Fruit fly (Drosophila melanogaster): ENCODE results near the gene CG42680.

Gene CG42680

DNA sequence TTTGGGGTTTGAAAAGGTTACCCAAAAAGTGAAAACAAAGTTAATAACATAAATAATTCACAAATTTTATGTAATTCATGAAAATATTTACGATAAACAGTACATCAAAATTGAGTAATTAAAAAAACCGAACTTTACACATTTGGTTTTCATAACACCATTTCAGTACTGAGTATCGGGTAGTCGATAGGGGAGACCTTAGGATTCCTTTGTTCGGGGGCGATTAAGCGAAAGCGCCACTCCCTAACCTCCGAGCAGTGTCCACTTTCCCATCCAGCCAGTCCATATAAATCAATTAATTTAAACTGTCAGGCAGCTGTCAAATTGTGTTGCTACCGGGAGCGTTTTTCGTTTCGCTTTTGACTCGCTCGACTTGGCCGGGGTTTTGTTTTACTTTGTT, 25.7 kb downstream of the CG42680 start (continued):
- TF ChIP-seq CG34224 (GFP tag; IDR thresholded peaks at IDR 0.05; ENCODE audit: partially characterized antibody), result no peak
- TF ChIP-seq CG6254 (GFP tag; optimal IDR thresholded peaks at IDR 0.05), result peak; percentile 64
- TF ChIP-seq CG31365 (tag; optimal IDR thresholded peaks at IDR 0.05), result no peak
- TF ChIP-seq lbe (GFP tag; optimal IDR thresholded peaks at IDR 0.05), result no peak
- TF ChIP-seq fd3F (GFP tag; optimal IDR thresholded peaks at IDR 0.05), result no peak
- no peak for TF ChIP-seq CG43689 (GFP tag; IDR thresholded peaks at IDR 0.05)
- TF ChIP-seq Spps (tag; optimal IDR thresholded peaks at IDR 0.05), result peak; percentile 48
- peak; percentile 14 for TF ChIP-seq CG16815 (GFP tag; optimal IDR thresholded peaks at IDR 0.05)
- no peak for TF ChIP-seq CG9876 (GFP tag; optimal IDR thresholded peaks at IDR 0.05)
- TF ChIP-seq ems (GFP tag; optimal IDR thresholded peaks at IDR 0.05), result no peak
- TF ChIP-seq sens-2 (GFP tag; IDR thresholded peaks at IDR 0.05), result no peak; the same call in 1 of the 2 replicates
- TF ChIP-seq fd64A (GFP tag; optimal IDR thresholded peaks at IDR 0.05), result no peak
- no peak for TF ChIP-seq ttk (GFP tag; IDR thresholded peaks at IDR 0.05)
- no peak for TF ChIP-seq Ravus (GFP tag; IDR thresholded peaks at IDR 0.05)
- TF ChIP-seq CG14667 (GFP tag; IDR thresholded peaks at IDR 0.05), result no peak
- TF ChIP-seq CG2889 (GFP tag; IDR thresholded peaks at IDR 0.05), result no peak
- TF ChIP-seq CG4820 (GFP tag; optimal IDR thresholded peaks at IDR 0.05), result peak; percentile 55
- TF ChIP-seq nerfin-2 (GFP tag; IDR thresholded peaks at IDR 0.05; ENCODE audit: partially characterized antibody), result no peak
- peak; percentile 11 for TF ChIP-seq CG13775 (GFP tag; optimal IDR thresholded peaks at IDR 0.05)
- TF ChIP-seq CG15073 (GFP tag; optimal IDR thresholded peaks at IDR 0.05), result no peak
- no peak for TF ChIP-seq CG33557 (GFP tag; optimal IDR thresholded peaks at IDR 0.05)
- no peak for TF ChIP-seq CG13624 (GFP tag; optimal IDR thresholded peaks at IDR 0.05)
- no peak for TF ChIP-seq B-H1 (GFP tag; IDR thresholded peaks at IDR 0.05)
- peak; percentile 24 for TF ChIP-seq ATbp (GFP tag; optimal IDR thresholded peaks at IDR 0.05)
- TF ChIP-seq CG9609 (GFP tag; optimal IDR thresholded peaks at IDR 0.05), result no peak
- TF ChIP-seq C15 (GFP tag; IDR thresholded peaks at IDR 0.05), result no peak
- TF ChIP-seq HLH4C (GFP tag; IDR thresholded peaks at IDR 0.05; ENCODE audit: partially characterized antibody), result no peak
- no peak for TF ChIP-seq da (GFP tag; optimal IDR thresholded peaks at IDR 0.05)
- peak; percentile 68 for TF ChIP-seq nmo (GFP tag; optimal IDR thresholded peaks at IDR 0.05)
- TF ChIP-seq CG6791 (GFP tag; IDR thresholded peaks at IDR 0.05; ENCODE audit: partially characterized antibody), result no peak
- peak; percentile 50 for TF ChIP-seq CG13424 (tag; optimal IDR thresholded peaks at IDR 0.05)
- peak; percentile 27; the same call in 1 of the 2 replicates for TF ChIP-seq chm (GFP tag; IDR thresholded peaks at IDR 0.05)
- TF ChIP-seq Gsc (GFP tag; IDR thresholded peaks at IDR 0.05), result no peak
- no peak for TF ChIP-seq CG12219 (GFP tag; optimal IDR thresholded peaks at IDR 0.05)
- TF ChIP-seq CG18476 (GFP tag; optimal IDR thresholded peaks at IDR 0.05), result peak; percentile 24
- TF ChIP-seq slou (GFP tag; optimal IDR thresholded peaks at IDR 0.05), result no peak
- TF ChIP-seq CG14710 (tag; optimal IDR thresholded peaks at IDR 0.05), result peak; percentile 70
- 0 out of 2 replicates have a peak, but pooled peaks have one; percentile 15 for TF ChIP-seq CG10366 (GFP tag; IDR thresholded peaks at IDR 0.05)
- peak; percentile 31 for TF ChIP-seq gcm (GFP tag; optimal IDR thresholded peaks at IDR 0.05)
- TF ChIP-seq CG14014 (GFP tag; IDR thresholded peaks at IDR 0.05), result no peak
- no peak for TF ChIP-seq Bteb2 (GFP tag; optimal IDR thresholded peaks at IDR 0.05)
- no peak for TF ChIP-seq bcd (GFP tag; optimal IDR thresholded peaks at IDR 0.05)
- TF ChIP-seq slbo (GFP tag; IDR thresholded peaks at IDR 0.05), result no peak
- TF ChIP-seq CG3163 (GFP tag; optimal IDR thresholded peaks at IDR 0.05), result no peak
- TF ChIP-seq CG15011 (GFP tag; optimal IDR thresholded peaks at IDR 0.05), result no peak
- TF ChIP-seq YL-1 (GFP tag; optimal IDR thresholded peaks at IDR 0.05), result no peak
- TF ChIP-seq CG3065 (GFP tag; optimal IDR thresholded peaks at IDR 0.05), result no peak
- no peak for TF ChIP-seq unc-4 (GFP tag; IDR thresholded peaks at IDR 0.05; ENCODE audit: partially characterized antibody)
- TF ChIP-seq HLH3B (GFP tag; IDR thresholded peaks at IDR 0.05), result peak; percentile 40; the same call in 1 of the 2 replicates
- TF ChIP-seq Ets97D (GFP tag; optimal IDR thresholded peaks at IDR 0.05), result no peak
- peak; percentile 41 for TF ChIP-seq Antp (GFP tag; optimal IDR thresholded peaks at IDR 0.05)
- TF ChIP-seq Nf-YA (GFP tag; IDR thresholded peaks at IDR 0.05), result no peak
